Fruit fly (Drosophila melanogaster) whole organism, embryonic: ENCODE results near the gene COX5B.

ENCODE experiments used
- ATbp ChIP-seq: fragments of 200-800 bp; sonication (Bioruptor generic); optimal IDR thresholded peaks from 2 replicates; lab custom pipeline; 2017; ENCODE audit warnings: missing biosample characterization, mild to moderate bottlenecking, missing genetic modification characterization, missing genetic modification reagents
- Ada2b ChIP-seq: fragments of 200-800 bp; sonication (Bioruptor generic); IDR thresholded peaks from 2 replicates; pipeline ENCODE4 v1.3.6; 2022; ENCODE audit warnings: missing biosample characterization, missing genetic modification characterization
- Atf-2 ChIP-seq: fragments of 200-800 bp; sonication (Bioruptor generic); optimal IDR thresholded peaks from 2 replicates; lab custom pipeline; 2016; ENCODE audit warnings: missing biosample characterization, missing genetic modification characterization
- Atf3 ChIP-seq: fragments of 200-800 bp; sonication (Bioruptor generic); optimal IDR thresholded peaks from 3 replicates; lab custom pipeline; 2016; ENCODE audit warnings: missing biosample characterization, missing genetic modification characterization
- BtbVII ChIP-seq: fragments of 200-800 bp; sonication (Bioruptor generic); optimal IDR thresholded peaks from 3 replicates; lab custom pipeline; 2017; ENCODE audit warnings: missing biosample characterization, mild to moderate bottlenecking, missing genetic modification characterization
- CG11085 ChIP-seq: fragments of 200-800 bp; sonication (Bioruptor generic); IDR thresholded peaks from 2 replicates; pipeline ENCODE4 v1.3.6; 2022; ENCODE audit warnings: missing biosample characterization, missing genetic modification characterization
- CG12391 ChIP-seq: fragments of 200-800 bp; sonication (Bioruptor generic); optimal IDR thresholded peaks from 3 replicates; lab custom pipeline; 2018; ENCODE audit warnings: missing biosample characterization, mild to moderate bottlenecking, missing genetic modification characterization, moderate library complexity
- CG14710 ChIP-seq: fragments of 200-800 bp; sonication (Bioruptor generic); optimal IDR thresholded peaks from 3 replicates; lab custom pipeline; 2019; ENCODE audit warnings: missing biosample characterization, mild to moderate bottlenecking, missing genetic modification characterization, moderate library complexity
- CG1602 ChIP-seq: fragments of 200-800 bp; sonication (Bioruptor generic); optimal IDR thresholded peaks from 3 replicates; lab custom pipeline; 2016; ENCODE audit warnings: missing biosample characterization, missing genetic modification characterization
- CG18011 ChIP-seq: fragments of 200-800 bp; sonication (Bioruptor generic); optimal IDR thresholded peaks from 2 replicates; lab custom pipeline; 2017; ENCODE audit warnings: missing biosample characterization, missing genetic modification characterization, mild to moderate bottlenecking, moderate library complexity, missing genotype
- CG30403 ChIP-seq: fragments of 200-800 bp; sonication (Bioruptor generic); optimal IDR thresholded peaks from 3 replicates; lab custom pipeline; 2016; ENCODE audit warnings: missing biosample characterization, missing genetic modification characterization
- CG3065 ChIP-seq: fragments of 200-800 bp; sonication (Bioruptor generic); optimal IDR thresholded peaks from 2 replicates; lab custom pipeline; 2016; ENCODE audit warnings: missing biosample characterization, missing genetic modification characterization
- CG34376 ChIP-seq: fragments of 200-800 bp; sonication (Bioruptor generic); optimal IDR thresholded peaks from 2 replicates; lab custom pipeline; 2018; ENCODE audit warnings: missing biosample characterization, mild to moderate bottlenecking, missing genetic modification characterization
- CG42726 ChIP-seq: fragments of 200-800 bp; sonication (Bioruptor generic); IDR thresholded peaks from 2 replicates; pipeline ENCODE4 v1.3.6; 2022; ENCODE audit warnings: missing biosample characterization, missing genetic modification characterization; ENCODE audit not compliant: partially characterized antibody
- CG4328 ChIP-seq: fragments of 200-800 bp; sonication (Bioruptor generic); optimal IDR thresholded peaks from 3 replicates; lab custom pipeline; 2017; ENCODE audit warnings: missing biosample characterization, missing genetic modification reagents, missing genetic modification characterization
- CG5180 ChIP-seq: fragments of 200-800 bp; sonication (Bioruptor generic); optimal IDR thresholded peaks from 3 replicates; lab custom pipeline; 2017; ENCODE audit warnings: missing biosample characterization, missing genetic modification characterization, mild to moderate bottlenecking, moderate library complexity, missing genetic modification reagents
- CG6272 ChIP-seq: fragments of 200-800 bp; sonication (Bioruptor generic); IDR thresholded peaks from 2 replicates; pipeline ENCODE4 v1.3.6; 2022; ENCODE audit warnings: missing biosample characterization, missing genetic modification characterization
- CG6689 ChIP-seq: fragments of 200-800 bp; sonication (Bioruptor generic); IDR thresholded peaks from 2 replicates; pipeline ENCODE4 v1.3.6; 2022; ENCODE audit warnings: missing biosample characterization, missing genetic modification characterization
- CG6854 ChIP-seq: fragments of 200-800 bp; sonication (Bioruptor generic); optimal IDR thresholded peaks from 3 replicates; lab custom pipeline; 2017; ENCODE audit warnings: missing biosample characterization, mild to moderate bottlenecking, missing genetic modification characterization
- CG7963 ChIP-seq: fragments of 200-800 bp; sonication (Bioruptor generic); IDR thresholded peaks from 3 replicates; pipeline ENCODE4 v1.3.6; 2022; ENCODE audit warnings: missing biosample characterization, missing genetic modification characterization; ENCODE audit not compliant: partially characterized antibody
- CG8359 ChIP-seq: fragments of 200-800 bp; sonication (Bioruptor generic); optimal IDR thresholded peaks from 2 replicates; lab custom pipeline; 2017; ENCODE audit warnings: missing biosample characterization, mild to moderate bottlenecking, missing genetic modification characterization, borderline replicate concordance
- CG9727 ChIP-seq: fragments of 200-800 bp; sonication (Bioruptor generic); optimal IDR thresholded peaks from 3 replicates; lab custom pipeline; 2017; ENCODE audit warnings: missing biosample characterization, mild to moderate bottlenecking, missing genetic modification characterization
- D19B ChIP-seq: fragments of 200-800 bp; sonication (Bioruptor generic); optimal IDR thresholded peaks from 2 replicates; lab custom pipeline; 2017; ENCODE audit warnings: missing biosample characterization, mild to moderate bottlenecking, missing genetic modification characterization
- Dfd ChIP-seq, 2 experiments: fragments of >200 bp; optimal IDR thresholded peaks; 2 replicates each; lab custom pipeline; 2017; ENCODE audit warnings: missing biosample characterization in 2 of 2, missing genetic modification characterization in 2 of 2
- Dll ChIP-seq: fragments of 200-800 bp; sonication (Bioruptor generic); IDR thresholded peaks from 4 replicates; pipeline ENCODE4 v1.3.6; 2022; ENCODE audit warnings: missing biosample characterization, missing genetic modification characterization; ENCODE audit not compliant: partially characterized antibody
- Ets97D ChIP-seq: fragments of 200-800 bp; sonication (Bioruptor generic); optimal IDR thresholded peaks from 3 replicates; lab custom pipeline; 2016; ENCODE audit warnings: missing biosample characterization, missing genetic modification characterization
- Fer2 ChIP-seq: fragments of 200-800 bp; sonication (Bioruptor generic); optimal IDR thresholded peaks from 2 replicates; lab custom pipeline; 2018; ENCODE audit warnings: missing biosample characterization, mild to moderate bottlenecking, missing genetic modification characterization, moderate library complexity
- HLH4C ChIP-seq: fragments of 200-800 bp; sonication (Bioruptor generic); IDR thresholded peaks from 3 replicates; pipeline ENCODE4 v1.3.6; 2022; ENCODE audit warnings: missing biosample characterization, missing genetic modification characterization; ENCODE audit not compliant: partially characterized antibody
- Hr39 ChIP-seq: fragments of >200 bp; optimal IDR thresholded peaks from 2 replicates; lab custom pipeline; 2017
- Hr51 ChIP-seq, 2 experiments: fragments of 200-800 bp; sonication (Bioruptor generic); optimal IDR thresholded peaks; 2 replicates in 1 of 2; 3 replicates in 1 of 2; lab custom pipeline; 2016 to 2018; ENCODE audit warnings: missing biosample characterization in 2 of 2, missing genetic modification characterization in 2 of 2, mild to moderate bottlenecking in 1 of 2, moderate library complexity in 1 of 2
- Kr ChIP-seq: fragments of 200-800 bp; sonication (Bioruptor generic); optimal IDR thresholded peaks from 2 replicates; lab custom pipeline; 2017; ENCODE audit warnings: missing biosample characterization, mild to moderate bottlenecking, missing genetic modification characterization
- Max ChIP-seq: fragments of 200-800 bp; sonication (Bioruptor generic); optimal IDR thresholded peaks from 2 replicates; lab custom pipeline; 2016; ENCODE audit warnings: missing biosample characterization, mild to moderate bottlenecking, missing genetic modification characterization
- Tbp ChIP-seq: fragments of >200 bp; optimal IDR thresholded peaks from 2 replicates; lab custom pipeline; 2018; ENCODE audit warnings: missing biosample characterization, missing genetic modification characterization
- Usf ChIP-seq: fragments of 200-800 bp; sonication (Bioruptor generic); optimal IDR thresholded peaks from 2 replicates; lab custom pipeline; 2017; ENCODE audit warnings: missing genotype, missing biosample characterization, missing genetic modification characterization
- al ChIP-seq: fragments of 200-800 bp; sonication (Bioruptor generic); IDR thresholded peaks from 2 replicates; pipeline ENCODE4 v1.3.6; 2022; ENCODE audit warnings: missing biosample characterization, missing genetic modification characterization
- br ChIP-seq: fragments of >200 bp; optimal IDR thresholded peaks from 2 replicates; lab custom pipeline; 2017
- cad ChIP-seq: fragments of >200 bp; optimal IDR thresholded peaks from 2 replicates; lab custom pipeline; 2017; ENCODE audit warnings: missing biosample characterization, missing genetic modification characterization
- chm ChIP-seq: fragments of 200-800 bp; sonication (Bioruptor generic); IDR thresholded peaks from 2 replicates; pipeline ENCODE4 v1.3.6; 2022; ENCODE audit warnings: missing biosample characterization, missing genetic modification characterization
- corto ChIP-seq: fragments of 200-800 bp; sonication (Bioruptor generic); optimal IDR thresholded peaks from 2 replicates; lab custom pipeline; 2016; ENCODE audit warnings: missing biosample characterization, mild to moderate bottlenecking, missing genetic modification characterization, moderate library complexity
- h ChIP-seq: fragments of >200 bp; optimal IDR thresholded peaks from 2 replicates; lab custom pipeline; 2017
- ham ChIP-seq: fragments of 200-800 bp; sonication (Bioruptor generic); IDR thresholded peaks from 2 replicates; pipeline ENCODE4 v1.3.6; 2022; ENCODE audit warnings: missing biosample characterization, missing genetic modification characterization
- hth ChIP-seq: fragments of >200 bp; optimal IDR thresholded peaks from 2 replicates; lab custom pipeline; 2017; ENCODE audit warnings: inconsistent platforms
- inv ChIP-seq: fragments of 200-800 bp; sonication (Bioruptor generic); IDR thresholded peaks from 2 replicates; pipeline ENCODE4 v1.3.6; 2022; ENCODE audit warnings: missing biosample characterization, missing genetic modification characterization; ENCODE audit not compliant: partially characterized antibody
- lilli ChIP-seq: fragments of 200-800 bp; sonication (Bioruptor generic); optimal IDR thresholded peaks from 3 replicates; lab custom pipeline; 2016; ENCODE audit warnings: missing biosample characterization, missing genetic modification characterization
- pita ChIP-seq: fragments of 200-800 bp; sonication (Bioruptor generic); optimal IDR thresholded peaks from 2 replicates; lab custom pipeline; 2017; ENCODE audit warnings: missing biosample characterization, mild to moderate bottlenecking, missing genetic modification characterization
- sna ChIP-seq: fragments of 200-800 bp; sonication (Bioruptor generic); IDR thresholded peaks from 2 replicates; pipeline ENCODE4 v1.3.6; 2022; ENCODE audit warnings: missing biosample characterization, missing genetic modification characterization; ENCODE audit not compliant: partially characterized antibody
- stc ChIP-seq: fragments of 200-800 bp; sonication (Bioruptor generic); IDR thresholded peaks from 2 replicates; pipeline ENCODE4 v1.3.6; 2022; ENCODE audit warnings: missing biosample characterization, missing genetic modification characterization
- stwl ChIP-seq: fragments of 200-800 bp; sonication (Bioruptor generic); optimal IDR thresholded peaks from 3 replicates; lab custom pipeline; 2018; ENCODE audit warnings: missing biosample characterization, mild to moderate bottlenecking, missing genetic modification characterization, moderate library complexity
- tap ChIP-seq: fragments of 200-800 bp; optimal IDR thresholded peaks from 3 replicates; lab custom pipeline; 2019; ENCODE audit warnings: missing biosample characterization, mild to moderate bottlenecking, missing genetic modification characterization, moderate library complexity
- toy ChIP-seq: fragments of 200-800 bp; sonication (Bioruptor generic); IDR thresholded peaks from 2 replicates; pipeline ENCODE4 v1.3.6; 2022; ENCODE audit warnings: missing biosample characterization, missing genetic modification characterization
- tx ChIP-seq: fragments of 200-800 bp; sonication (Bioruptor generic); optimal IDR thresholded peaks from 2 replicates; lab custom pipeline; 2016; ENCODE audit warnings: missing biosample characterization, missing genetic modification characterization
- unpg ChIP-seq: fragments of 200-800 bp; sonication (Bioruptor generic); optimal IDR thresholded peaks from 3 replicates; lab custom pipeline; 2018; ENCODE audit warnings: missing biosample characterization, mild to moderate bottlenecking, missing genetic modification characterization, moderate library complexity
- yki ChIP-seq: fragments of >200 bp; optimal IDR thresholded peaks from 3 replicates; lab custom pipeline; 2018

Gene COX5B

DNA sequence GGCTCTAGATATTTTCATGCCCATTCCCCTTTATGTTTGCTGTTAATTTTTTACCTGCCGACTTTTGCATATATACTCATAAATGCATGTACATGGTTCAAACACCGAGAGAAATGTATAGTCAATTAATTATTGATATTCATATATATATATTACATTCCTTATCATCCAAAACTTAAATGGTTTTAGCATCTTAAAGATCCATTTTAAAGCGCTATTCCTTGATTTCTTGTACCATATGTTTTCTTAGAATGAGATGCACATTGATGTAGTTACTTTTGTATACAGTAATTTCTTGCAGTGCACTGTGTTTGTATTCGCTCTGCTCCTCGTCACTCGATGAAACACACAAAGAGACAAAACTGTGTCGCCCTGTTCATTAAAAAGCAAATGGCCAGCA, 48.9 kb upstream of the COX5B start (continued):
- no peak for TF ChIP-seq inv (GFP tag; lab: Robert Waterston, UW)
- TF ChIP-seq CG42726: no peak
- TF ChIP-seq Tbp: no peak
- no peak for TF ChIP-seq Ada2b (GFP tag; lab: Robert Waterston, UW)
- TF ChIP-seq corto (GFP tag; lab: Kevin White, UChicago): no peak
- no peak for TF ChIP-seq yki
- no peak for TF ChIP-seq chm
- no peak for TF ChIP-seq ham (GFP tag; lab: Robert Waterston, UW)
- no peak for TF ChIP-seq Fer2 (tag; lab: Kevin White, UChicago)
- no peak for TF ChIP-seq sna (GFP tag; lab: Robert Waterston, UW)
- TF ChIP-seq D19B (GFP tag; lab: Kevin White, UChicago): no peak
- TF ChIP-seq CG18011: no peak
- no peak for TF ChIP-seq Max (GFP tag; lab: Kevin White, UChicago)
- TF ChIP-seq unpg: peak; percentile 35
- no peak for TF ChIP-seq CG6272 (GFP tag; lab: Robert Waterston, UW)
- no peak for TF ChIP-seq Dll (GFP tag; lab: Robert Waterston, UW)
- TF ChIP-seq CG6689 (GFP tag; lab: Robert Waterston, UW): no peak
- no peak for TF ChIP-seq Usf (GFP tag; lab: Kevin White, UChicago)
- no peak for TF ChIP-seq CG34376 (GFP tag; lab: Kevin White, UChicago)
- TF ChIP-seq CG7963 (GFP tag; lab: Robert Waterston, UW): no peak
- no peak for TF ChIP-seq hth (lab: Kevin White, UChicago)
- TF ChIP-seq Hr51 (GFP tag; optimal IDR thresholded peaks at IDR 0.05; lab: Kevin White, UChicago): peak in 1 of 2 experiments; percentile 40
- TF ChIP-seq tx (GFP tag; lab: Kevin White, UChicago): no peak
- no peak for TF ChIP-seq stwl
- TF ChIP-seq Dfd (GFP tag; optimal IDR thresholded peaks at IDR 0.05; lab: Kevin White, UChicago): no peak
- no peak for TF ChIP-seq toy (GFP tag; lab: Robert Waterston, UW)
- TF ChIP-seq CG12391 (tag; lab: Kevin White, UChicago): peak; percentile 46
- TF ChIP-seq lilli (GFP tag; lab: Kevin White, UChicago): no peak
- TF ChIP-seq CG8359 (GFP tag; lab: Kevin White, UChicago): no peak
- no peak for TF ChIP-seq CG4328 (GFP tag; lab: Kevin White, UChicago)
- no peak for TF ChIP-seq Hr39 (lab: Kevin White, UChicago)
- no peak for TF ChIP-seq Kr (GFP tag; lab: Kevin White, UChicago)
- TF ChIP-seq Atf-2 (GFP tag; lab: Kevin White, UChicago): no peak
- TF ChIP-seq cad (GFP tag; lab: Kevin White, UChicago): no peak
- TF ChIP-seq br: no peak
- no peak for TF ChIP-seq al (GFP tag; lab: Robert Waterston, UW)
- TF ChIP-seq Atf3: no peak
- peak; percentile 12 for TF ChIP-seq CG14710 (tag; lab: Kevin White, UChicago)
- no peak for TF ChIP-seq h
- TF ChIP-seq CG1602 (GFP tag; lab: Kevin White, UChicago): no peak
- no peak for TF ChIP-seq CG6854
- TF ChIP-seq CG9727 (GFP tag; lab: Kevin White, UChicago): peak; percentile 10
- TF ChIP-seq CG30403 (GFP tag; lab: Kevin White, UChicago): no peak
- peak; percentile 23 for TF ChIP-seq tap (tag; lab: Kevin White, UChicago)
- TF ChIP-seq Ets97D: no peak
- TF ChIP-seq CG3065 (GFP tag; lab: Kevin White, UChicago): no peak
- no peak for TF ChIP-seq pita
- TF ChIP-seq HLH4C: no peak
- TF ChIP-seq BtbVII (GFP tag; lab: Kevin White, UChicago): no peak
- no peak for TF ChIP-seq CG5180 (GFP tag; lab: Kevin White, UChicago)
- TF ChIP-seq ATbp: peak; percentile 33
- no peak for TF ChIP-seq CG11085 (GFP tag; lab: Robert Waterston, UW)
- TF ChIP-seq stc (GFP tag; lab: Robert Waterston, UW): no peak
